Fruit fly (Drosophila melanogaster) whole organism, embryonic: ENCODE measurements around the gene CG11294.

Experiments used
- Abd-B ChIP-seq: fragments of 200-800 bp; sonication (Bioruptor generic); optimal IDR thresholded peaks from 2 replicates; lab custom pipeline; 2018; ENCODE audit warnings: missing biosample characterization, mild to moderate bottlenecking, missing genetic modification characterization, moderate library complexity
- Asciz ChIP-seq: fragments of 200-800 bp; sonication (Bioruptor generic); optimal IDR thresholded peaks from 2 replicates; lab custom pipeline; 2017; ENCODE audit warnings: missing biosample characterization, mild to moderate bottlenecking, missing genetic modification characterization, missing genetic modification reagents
- CG10321 ChIP-seq: fragments of 200-800 bp; sonication (Bioruptor generic); IDR thresholded peaks from 2 replicates; pipeline ENCODE4 v1.3.6; 2022; ENCODE audit warnings: missing biosample characterization, missing genetic modification characterization
- CG10565 ChIP-seq: fragments of 200-800 bp; sonication (Bioruptor generic); optimal IDR thresholded peaks from 3 replicates; lab custom pipeline; 2016; ENCODE audit warnings: missing biosample characterization, mild to moderate bottlenecking, missing genetic modification characterization
- CG11504 ChIP-seq: fragments of 200-800 bp; sonication (Bioruptor generic); optimal IDR thresholded peaks from 3 replicates; lab custom pipeline; 2019; ENCODE audit warnings: missing biosample characterization, mild to moderate bottlenecking, missing genetic modification characterization, moderate library complexity
- CG12769 ChIP-seq: fragments of 200-800 bp; sonication (Bioruptor generic); optimal IDR thresholded peaks from 2 replicates; lab custom pipeline; 2019; ENCODE audit warnings: missing biosample characterization, mild to moderate bottlenecking, missing genetic modification characterization, moderate library complexity
- CG14050 ChIP-seq: fragments of 200-800 bp; sonication (Bioruptor generic); IDR thresholded peaks from 3 replicates; pipeline ENCODE4 v1.3.6; 2022; ENCODE audit warnings: missing biosample characterization, missing genetic modification characterization
- CG15601 ChIP-seq: fragments of 200-800 bp; sonication (Bioruptor generic); optimal IDR thresholded peaks from 3 replicates; lab custom pipeline; 2019; ENCODE audit warnings: missing biosample characterization, mild to moderate bottlenecking, missing genetic modification characterization, moderate library complexity
- CG17385 ChIP-seq: fragments of 200-800 bp; sonication (Bioruptor generic); optimal IDR thresholded peaks from 3 replicates; lab custom pipeline; 2018; ENCODE audit warnings: missing biosample characterization, mild to moderate bottlenecking, missing genetic modification characterization
- CG17912 ChIP-seq: fragments of 200-800 bp; sonication (Bioruptor generic); optimal IDR thresholded peaks from 2 replicates; lab custom pipeline; 2018; ENCODE audit warnings: missing biosample characterization, mild to moderate bottlenecking, missing genetic modification characterization
- CG1832 ChIP-seq: fragments of 200-800 bp; sonication (Bioruptor generic); optimal IDR thresholded peaks from 2 replicates; lab custom pipeline; 2017; ENCODE audit warnings: missing biosample characterization, mild to moderate bottlenecking, missing genetic modification characterization, inconsistent platforms
- CG2202 ChIP-seq: fragments of 200-800 bp; sonication (Bioruptor generic); optimal IDR thresholded peaks from 2 replicates; lab custom pipeline; 2018; ENCODE audit warnings: missing biosample characterization, mild to moderate bottlenecking, missing genetic modification characterization
- CG7357 ChIP-seq: fragments of 200-800 bp; sonication (Bioruptor generic); IDR thresholded peaks from 3 replicates; pipeline ENCODE4 v1.3.6; 2022; ENCODE audit warnings: missing biosample characterization, missing genetic modification characterization
- CG9797 ChIP-seq: fragments of 200-800 bp; sonication (Bioruptor generic); optimal IDR thresholded peaks from 3 replicates; lab custom pipeline; 2018; ENCODE audit warnings: missing biosample characterization, mild to moderate bottlenecking, missing genetic modification characterization
- CoRest ChIP-seq: fragments of 200-800 bp; sonication (Bioruptor generic); optimal IDR thresholded peaks from 3 replicates; lab custom pipeline; 2018; ENCODE audit warnings: missing biosample characterization, mild to moderate bottlenecking, missing genetic modification characterization, moderate library complexity
- D19A ChIP-seq: fragments of 200-800 bp; optimal IDR thresholded peaks from 3 replicates; lab custom pipeline; 2019; ENCODE audit warnings: missing biosample characterization, mild to moderate bottlenecking, missing genetic modification characterization, moderate library complexity
- Ets65A ChIP-seq: fragments of 200-800 bp; sonication (Bioruptor generic); peaks from one replicate; lab custom pipeline; 2016; ENCODE audit warnings: missing biosample characterization, missing genetic modification characterization
- HHEX ChIP-seq: fragments of 200-800 bp; sonication (Bioruptor generic); optimal IDR thresholded peaks from 3 replicates; lab custom pipeline; 2017; ENCODE audit warnings: missing biosample characterization, mild to moderate bottlenecking, missing genetic modification characterization, missing genetic modification reagents
- Hsf ChIP-seq: fragments of 200-800 bp; sonication (Bioruptor generic); optimal IDR thresholded peaks from 3 replicates; lab custom pipeline; 2016; ENCODE audit warnings: missing biosample characterization, missing genetic modification characterization
- MTF-1 ChIP-seq: fragments of 200-800 bp; sonication (Bioruptor generic); optimal IDR thresholded peaks from 2 replicates; lab custom pipeline; 2018; ENCODE audit warnings: missing biosample characterization, mild to moderate bottlenecking, missing genetic modification characterization, borderline replicate concordance
- Med ChIP-seq: fragments of 200-800 bp; sonication (Bioruptor generic); peaks from one replicate; lab custom pipeline; 2016; ENCODE audit warnings: missing biosample characterization, missing genetic modification characterization, mild to moderate bottlenecking, inconsistent platforms, moderate library complexity
- NFAT ChIP-seq: fragments of 200-800 bp; sonication (Bioruptor generic); IDR thresholded peaks from 2 replicates; pipeline ENCODE4 v1.3.6; 2022; ENCODE audit warnings: missing biosample characterization, missing genetic modification characterization
- Neu2 ChIP-seq: fragments of 200-800 bp; sonication (Bioruptor generic); optimal IDR thresholded peaks from 3 replicates; lab custom pipeline; 2016; ENCODE audit warnings: missing biosample characterization, missing genetic modification characterization, borderline replicate concordance
- Nf-YA ChIP-seq: fragments of 200-800 bp; sonication (Bioruptor generic); IDR thresholded peaks from 2 replicates; pipeline ENCODE4 v1.3.6; 2022; ENCODE audit warnings: missing biosample characterization, missing genetic modification characterization
- Nf-YB ChIP-seq: fragments of 200-800 bp; sonication (Bioruptor generic); optimal IDR thresholded peaks from 3 replicates; lab custom pipeline; 2019; ENCODE audit warnings: missing biosample characterization, mild to moderate bottlenecking, missing genetic modification characterization, moderate library complexity
- Nf-YC ChIP-seq: fragments of 200-800 bp; optimal IDR thresholded peaks from 3 replicates; lab custom pipeline; 2019; ENCODE audit warnings: missing biosample characterization, mild to moderate bottlenecking, missing genetic modification characterization, moderate library complexity
- Ptx1 ChIP-seq: fragments of 200-800 bp; sonication (Bioruptor generic); IDR thresholded peaks from 2 replicates; pipeline ENCODE4 v1.3.6; 2022; ENCODE audit warnings: missing biosample characterization, missing genetic modification characterization
- Trl ChIP-seq, 3 experiments: fragments of >200 bp in 2 of 3; fragments of 200-800 bp in 1 of 3; sonication (Bioruptor generic) in 1 of 3; optimal IDR thresholded peaks; 2 replicates in 1 of 3; 3 replicates in 2 of 3; lab custom pipeline; 2016 to 2017; ENCODE audit warnings: missing biosample characterization in 1 of 3, missing genetic modification characterization in 1 of 3
- cg ChIP-seq: fragments of 200-800 bp; sonication (Bioruptor generic); optimal IDR thresholded peaks from 3 replicates; lab custom pipeline; 2019; ENCODE audit warnings: missing biosample characterization, mild to moderate bottlenecking, missing genetic modification characterization, moderate library complexity
- crol ChIP-seq: fragments of 200-800 bp; sonication (Bioruptor generic); IDR thresholded peaks from 2 replicates; pipeline ENCODE4 v1.3.6; 2022; ENCODE audit warnings: missing biosample characterization, missing genetic modification characterization
- dysf ChIP-seq: fragments of 200-800 bp; sonication (Bioruptor generic); IDR thresholded peaks from 3 replicates; pipeline ENCODE4 v1.3.6; 2022; ENCODE audit warnings: missing biosample characterization, missing genetic modification characterization
- gem ChIP-seq: fragments of 200-800 bp; sonication (Bioruptor generic); optimal IDR thresholded peaks from 2 replicates; lab custom pipeline; 2019; ENCODE audit warnings: missing biosample characterization, mild to moderate bottlenecking, missing genetic modification characterization, moderate library complexity
- h ChIP-seq: fragments of >200 bp; optimal IDR thresholded peaks from 2 replicates; lab custom pipeline; 2017
- jing ChIP-seq: fragments of 200-800 bp; sonication (Bioruptor generic); optimal IDR thresholded peaks from 2 replicates; lab custom pipeline; 2018; ENCODE audit warnings: missing biosample characterization, mild to moderate bottlenecking, missing genetic modification characterization
- jumu ChIP-seq: fragments of 200-800 bp; sonication (Bioruptor generic); optimal IDR thresholded peaks from 3 replicates; lab custom pipeline; 2016; ENCODE audit warnings: missing biosample characterization, missing genetic modification characterization
- nerfin-1 ChIP-seq: fragments of 200-800 bp; sonication (Bioruptor generic); optimal IDR thresholded peaks from 3 replicates; lab custom pipeline; 2019; ENCODE audit warnings: missing biosample characterization, mild to moderate bottlenecking, missing genetic modification characterization, moderate library complexity
- pb ChIP-seq: fragments of 200-800 bp; sonication (Bioruptor generic); optimal IDR thresholded peaks from 3 replicates; lab custom pipeline; 2016; ENCODE audit warnings: missing biosample characterization, missing genetic modification characterization
- phol ChIP-seq: fragments of 200-800 bp; sonication (Bioruptor generic); optimal IDR thresholded peaks from 3 replicates; lab custom pipeline; 2018; ENCODE audit warnings: missing biosample characterization, mild to moderate bottlenecking, missing genetic modification characterization, moderate library complexity
- sc ChIP-seq, 3 experiments: fragments of >200 bp in 2 of 3; fragments of 200-800 bp in 1 of 3; sonication (Bioruptor generic) in 1 of 3; optimal IDR thresholded peaks; 2 replicates in 2 of 3; 3 replicates in 1 of 3; lab custom pipeline; 2017; ENCODE audit warnings: mild to moderate bottlenecking in 1 of 3, missing biosample characterization in 1 of 3, missing genetic modification characterization in 1 of 3, missing genetic modification reagents in 1 of 3
- sens ChIP-seq: fragments of 200-800 bp; sonication (Bioruptor generic); peaks from one replicate; lab custom pipeline; 2016; ENCODE audit warnings: missing biosample characterization, missing genetic modification characterization
- seq ChIP-seq: fragments of 200-800 bp; sonication (Bioruptor generic); IDR thresholded peaks from 2 replicates; pipeline ENCODE4 v1.3.6; 2022; ENCODE audit warnings: missing biosample characterization, missing genetic modification characterization
- tap ChIP-seq: fragments of 200-800 bp; optimal IDR thresholded peaks from 3 replicates; lab custom pipeline; 2019; ENCODE audit warnings: missing biosample characterization, mild to moderate bottlenecking, missing genetic modification characterization, moderate library complexity
- tx ChIP-seq: fragments of 200-800 bp; sonication (Bioruptor generic); optimal IDR thresholded peaks from 2 replicates; lab custom pipeline; 2016; ENCODE audit warnings: missing biosample characterization, missing genetic modification characterization
- wor ChIP-seq: fragments of 200-800 bp; sonication (Bioruptor generic); IDR thresholded peaks from 2 replicates; pipeline ENCODE4 v1.3.6; 2022; ENCODE audit warnings: missing biosample characterization, missing genetic modification characterization

CG11294 gene

DNA sequence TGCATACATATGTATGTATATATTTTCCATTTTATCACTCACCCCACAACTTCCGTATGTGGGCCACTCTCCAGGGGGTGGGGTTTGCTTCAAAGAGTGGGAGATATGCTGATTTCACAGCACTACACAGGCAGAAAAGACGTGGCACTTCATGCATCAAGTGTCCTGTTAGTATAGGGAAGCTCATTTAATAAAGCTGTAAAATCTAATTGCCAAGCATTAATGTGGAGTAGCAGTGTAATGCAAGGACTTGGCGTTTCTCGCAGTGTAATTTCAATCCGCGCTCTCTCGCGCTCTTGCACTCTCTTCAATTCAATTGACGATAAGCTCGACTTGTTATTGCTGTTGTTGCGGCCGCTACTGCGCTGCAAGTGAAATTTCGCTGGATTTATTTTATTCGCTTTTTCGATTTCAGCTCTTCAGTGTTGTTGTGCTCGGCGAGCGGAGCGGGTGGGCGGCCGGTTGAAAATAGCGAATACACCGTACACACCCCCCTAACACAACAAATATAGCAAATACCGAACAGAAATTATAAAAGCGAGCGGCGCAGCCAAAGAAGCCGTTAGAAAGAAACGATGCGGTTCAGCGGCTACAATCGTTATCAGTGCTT is 15.9 kb upstream of the CG11294 start, which contains the start of gene Hexo2 (continued):
- TF ChIP-seq Asciz (GFP tag; lab: Kevin White, UChicago) = peak; percentile 90
- TF ChIP-seq sc (optimal IDR thresholded peaks at IDR 0.05; lab: Kevin White, UChicago) = no peak
- TF ChIP-seq sc (GFP tag; optimal IDR thresholded peaks at IDR 0.05; lab: Kevin White, UChicago) = peak; percentile 91
- TF ChIP-seq CG7357 = peak; percentile 84; the same call in 2 of the 3 replicates
- TF ChIP-seq jing (GFP tag; lab: Kevin White, UChicago) = peak; percentile 93
- peak; percentile 95 for TF ChIP-seq dysf (GFP tag; lab: Robert Waterston, UW)
- peak; percentile 93 for TF ChIP-seq wor
- TF ChIP-seq CG15601 = peak; percentile 87
- peak; percentile 96 for TF ChIP-seq Ptx1 (GFP tag; lab: Robert Waterston, UW)
- peak; percentile 94 for TF ChIP-seq Hsf (GFP tag; lab: Kevin White, UChicago)
- TF ChIP-seq CG9797 (GFP tag; lab: Kevin White, UChicago) = peak; percentile 8
- peak; percentile 94 for TF ChIP-seq jumu (GFP tag; lab: Kevin White, UChicago)
- peak; percentile 83 for TF ChIP-seq Abd-B (GFP tag; lab: Kevin White, UChicago)
- TF ChIP-seq CG14050 = peak; percentile 94
- no peak for TF ChIP-seq h (lab: Kevin White, UChicago)
- peak; percentile 94 for TF ChIP-seq CG11504 (tag; lab: Kevin White, UChicago)
- peak; percentile 92 for TF ChIP-seq pb (GFP tag; lab: Kevin White, UChicago)
- TF ChIP-seq D19A = peak; percentile 86

DNA sequence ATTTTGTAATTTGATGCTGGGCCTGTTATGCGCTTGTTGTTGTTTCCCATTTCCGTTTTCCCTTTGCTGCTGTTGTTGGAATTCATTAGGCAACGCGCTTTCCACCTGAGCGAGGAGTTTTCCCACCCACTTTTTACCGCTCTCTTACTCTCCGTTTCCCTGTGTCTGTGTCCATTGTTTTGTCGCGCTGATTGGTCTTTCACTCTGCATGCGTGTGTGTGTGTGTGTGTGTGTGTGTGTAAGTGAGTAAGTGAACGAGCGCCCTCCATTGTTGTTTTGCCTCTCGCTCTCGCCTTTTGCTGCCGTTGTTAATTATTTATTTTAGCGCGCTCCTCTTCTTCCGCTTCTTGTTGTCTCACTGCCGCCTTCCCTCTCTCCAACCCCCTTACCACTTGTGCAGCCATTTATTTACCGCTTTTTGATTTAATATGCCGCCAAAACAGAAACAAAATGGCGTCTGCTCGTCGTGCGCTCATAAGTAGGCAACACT is 2.7 kb upstream of the CG11294 start:
- TF ChIP-seq crol (GFP tag; lab: Robert Waterston, UW) (peak; percentile 40), CG17912 (GFP tag; lab: Kevin White, UChicago) (no peak), Nf-YA (GFP tag; lab: Robert Waterston, UW) (0 out of 2 replicates have a peak, but pooled peaks have one; percentile 34), sc (optimal IDR thresholded peaks at IDR 0.05; lab: Kevin White, UChicago) (no peak), sc (GFP tag; optimal IDR thresholded peaks at IDR 0.05; lab: Kevin White, UChicago) (no peak), CG12769 (no peak), CG10565 (GFP tag; lab: Kevin White, UChicago) (no peak), CG10321 (GFP tag; lab: Robert Waterston, UW) (0 out of 2 replicates have a peak, but pooled peaks have one; percentile 26), CG1832 (GFP tag; lab: Kevin White, UChicago) (peak; percentile 7), CG17385 (peak; percentile 7), seq (GFP tag; lab: Robert Waterston, UW) (peak; percentile 38; the same call in 1 of the 2 replicates), NFAT (GFP tag; lab: Robert Waterston, UW) (no peak), gem (tag; lab: Kevin White, UChicago) (no peak), CG2202 (tag; lab: Kevin White, UChicago) (no peak), CoRest (tag; lab: Kevin White, UChicago) (peak; percentile 15), MTF-1 (GFP tag; lab: Kevin White, UChicago) (no peak), Neu2 (GFP tag; lab: Kevin White, UChicago) (no peak), HHEX (GFP tag; lab: Kevin White, UChicago) (no peak), Nf-YC (tag; lab: Kevin White, UChicago) (peak; percentile 95), Trl (optimal IDR thresholded peaks at IDR 0.05; lab: Kevin White, UChicago) (peak in 1 of 2 experiments; percentile 10), Trl (GFP tag; optimal IDR thresholded peaks at IDR 0.05; lab: Kevin White, UChicago) (no peak), sens (no peak), cg (GFP tag; lab: Kevin White, UChicago) (peak; percentile 59), Med (GFP tag; lab: Kevin White, UChicago) (no peak), Ets65A (GFP tag; lab: Kevin White, UChicago) (peak; percentile 12), phol (tag; lab: Kevin White, UChicago) (peak; percentile 85), tx (no peak), Nf-YB (peak; percentile 92), tap (tag; lab: Kevin White, UChicago) (no peak), nerfin-1 (tag; lab: Kevin White, UChicago) (no peak)
- TF ChIP-seq, all 482 proteins: peak for 13
